Worm (Caenorhabditis elegans) whole organism, L2 larva: Measurements from ENCODE around the gene dmd-4.

Experiments
- nhr-23 ChIP-seq: fragments of 150-350 bp; optimal IDR thresholded peaks from 2 replicates; lab custom pipeline; 2014; ENCODE audit warnings: missing biosample characterization, missing genetic modification reagents, missing genetic modification characterization
- ztf-1 ChIP-seq: fragments of 200-800 bp; sonication (Bioruptor generic); conservative IDR thresholded peaks from 2 replicates; pipeline ENCODE4 v1.3.6; 2022; ENCODE audit warnings: missing genetic modification characterization, missing compliant biosample characterization

ce11 chrX:14885855-14886254, 24.2 kb upstream of the dmd-4 start:
- TF ChIP-seq ztf-1 (GFP tag; lab: Robert Waterston, UW) (no peak), nhr-23 (no peak)
